Fruit fly (Drosophila melanogaster): ENCODE measurements around the gene CG33500.
A peak's percentile ranks its signal among the peaks of the same experiment; 100 is the strongest.

CG33500 gene

dm6 chr3L:11487327-11487973 is 21.0 kb upstream of the CG33500 start, which contains the start of gene chrb (continued):
- TF ChIP-seq CG13424 (tag; optimal IDR thresholded peaks at IDR 0.05), result no peak
- peak; percentile 50 for TF ChIP-seq mirr (GFP tag; optimal IDR thresholded peaks at IDR 0.05)
- peak; percentile 4 for TF ChIP-seq pum (GFP tag; optimal IDR thresholded peaks at IDR 0.05)
- TF ChIP-seq dm (GFP tag; optimal IDR thresholded peaks at IDR 0.05), result no peak
- TF ChIP-seq CG2120 (GFP tag; optimal IDR thresholded peaks at IDR 0.05), result peak; percentile 29
- peak; percentile 62 for TF ChIP-seq CG2875 (GFP tag; optimal IDR thresholded peaks at IDR 0.05)
- TF ChIP-seq bsh (GFP tag; optimal IDR thresholded peaks at IDR 0.05), result peak; percentile 52 to 53
- peak; percentile 25 for TF ChIP-seq Max (GFP tag; optimal IDR thresholded peaks at IDR 0.05)
- peak; percentile 16 for TF ChIP-seq CG9797 (GFP tag; optimal IDR thresholded peaks at IDR 0.05)
- peak; percentile 23; the same call in 1 of the 2 replicates for TF ChIP-seq E2f2 (GFP tag; IDR thresholded peaks at IDR 0.05)
- peak; percentile 28 for TF ChIP-seq zf30C (GFP tag; optimal IDR thresholded peaks at IDR 0.05)
- peak; percentile 51; the same call in 1 of the 3 replicates for TF ChIP-seq Doc3 (GFP tag; IDR thresholded peaks at IDR 0.05; ENCODE audit: partially characterized antibody)
- TF ChIP-seq D19A (tag; optimal IDR thresholded peaks at IDR 0.05), result peak; percentile 55
- TF ChIP-seq sob (GFP tag; IDR thresholded peaks at IDR 0.05), result peak; percentile 42; the same call in 1 of the 2 replicates
- TF ChIP-seq Sox100B (GFP tag; optimal IDR thresholded peaks at IDR 0.05), result no peak
- TF ChIP-seq CG10959 (GFP tag; IDR thresholded peaks at IDR 0.05), result no peak
- no peak for TF ChIP-seq BEAF-32 (GFP tag; optimal IDR thresholded peaks at IDR 0.05)
- TF ChIP-seq HmgZ (tag; optimal IDR thresholded peaks at IDR 0.05), result peak; percentile 46
- peak; percentile 46 for TF ChIP-seq CG11723 (GFP tag; optimal IDR thresholded peaks at IDR 0.05)
- TF ChIP-seq Dek (tag; optimal IDR thresholded peaks at IDR 0.05), result peak; percentile 22
- no peak for TF ChIP-seq Ets97D (GFP tag; optimal IDR thresholded peaks at IDR 0.05)
- TF ChIP-seq odd (GFP tag; optimal IDR thresholded peaks at IDR 0.05), result peak; percentile 61
- TF ChIP-seq CG8924 (tag; optimal IDR thresholded peaks at IDR 0.05), result peak; percentile 71
- TF ChIP-seq CG32767 (GFP tag; IDR thresholded peaks at IDR 0.05), result peak; percentile 50; the same call in 1 of the 2 replicates
- TF ChIP-seq NC2β (GFP tag; optimal IDR thresholded peaks at IDR 0.05), result peak; percentile 74
- peak; percentile 50 for TF ChIP-seq Mes4 (GFP tag; optimal IDR thresholded peaks at IDR 0.05)
- TF ChIP-seq Mrtf (GFP tag; IDR thresholded peaks at IDR 0.05), result no peak
- peak; percentile 62 for TF ChIP-seq CG15269 (tag; optimal IDR thresholded peaks at IDR 0.05)
- peak; percentile 15; the same call in 1 of the 3 replicates for TF ChIP-seq row (GFP tag; IDR thresholded peaks at IDR 0.05)
- TF ChIP-seq wek (GFP tag; optimal IDR thresholded peaks at IDR 0.05), result peak; percentile 44
- TF ChIP-seq fd64A (GFP tag; optimal IDR thresholded peaks at IDR 0.05), result peak; percentile 61
- peak; percentile 29 for TF ChIP-seq Atf6 (GFP tag; IDR thresholded peaks at IDR 0.05)
- TF ChIP-seq CG43689 (GFP tag; IDR thresholded peaks at IDR 0.05), result no peak
- no peak for TF ChIP-seq CG8765 (GFP tag; IDR thresholded peaks at IDR 0.05)
- TF ChIP-seq CG6765 (GFP tag; optimal IDR thresholded peaks at IDR 0.05), result peak; percentile 61
- 0 out of 2 replicates have a peak, but pooled peaks have one; percentile 30 for TF ChIP-seq CG1024 (GFP tag; IDR thresholded peaks at IDR 0.05)
- TF ChIP-seq CG5953 (GFP tag; IDR thresholded peaks at IDR 0.05), result 0 out of 2 replicates have a peak, but pooled peaks have one; percentile 23
- TF ChIP-seq CG7745 (tag; optimal IDR thresholded peaks at IDR 0.05), result no peak
- TF ChIP-seq zfh1 (GFP tag; IDR thresholded peaks at IDR 0.05), result 0 out of 3 replicates have a peak, but pooled peaks have one; percentile 44
- no peak for TF ChIP-seq CG14667 (GFP tag; IDR thresholded peaks at IDR 0.05)
- no peak for TF ChIP-seq ssp (GFP tag; IDR thresholded peaks at IDR 0.05)
- TF ChIP-seq gcm (GFP tag; optimal IDR thresholded peaks at IDR 0.05), result peak; percentile 41
- TF ChIP-seq emc (GFP tag; optimal IDR thresholded peaks at IDR 0.05), result no peak
- TF ChIP-seq CG15514 (GFP tag; optimal IDR thresholded peaks at IDR 0.05), result peak; percentile 53
- no peak for TF ChIP-seq CG31224 (GFP tag; IDR thresholded peaks at IDR 0.05)
- TF ChIP-seq Trl (optimal IDR thresholded peaks at IDR 0.05), result peak; percentile 95 to 98
- TF ChIP-seq Trl (GFP tag; optimal IDR thresholded peaks at IDR 0.05), result peak; percentile 76
- TF ChIP-seq Ets65A (GFP tag), result no peak
- TF ChIP-seq CG7786 (GFP tag; optimal IDR thresholded peaks at IDR 0.05), result peak; percentile 27
- peak; percentile 83 for TF ChIP-seq BtbVII (GFP tag; optimal IDR thresholded peaks at IDR 0.05)

Measured in whole organism, embryonic.